Worm (Caenorhabditis elegans) whole organism, L3 larva: ENCODE results near the gene T22F3.11.

ENCODE experiments used
- ama-1 ChIP-seq: fragments of 150-350 bp; optimal IDR thresholded peaks from 2 replicates; lab custom pipeline; 2018
- elt-2 ChIP-seq: sonication (generic microtip); optimal IDR thresholded peaks from 2 replicates; lab custom pipeline; 2016; ENCODE audit warnings: missing genetic modification reagents, mild to moderate bottlenecking, missing genetic modification characterization, missing compliant biosample characterization
- mdl-1 ChIP-seq: fragments of 150-350 bp; optimal IDR thresholded peaks from 2 replicates; lab custom pipeline; 2014; ENCODE audit warnings: missing biosample characterization, missing genetic modification characterization
- nhr-76 ChIP-seq: fragments of 150-350 bp; sonication (generic microtip); optimal IDR thresholded peaks from 5 replicates; lab custom pipeline; 2014; ENCODE audit warnings: missing biosample characterization, missing genetic modification characterization
- ztf-11 ChIP-seq: fragments of 150-350 bp; optimal IDR thresholded peaks from 2 replicates; lab custom pipeline; 2014; ENCODE audit warnings: missing biosample characterization, missing genetic modification characterization

- no peak for TF ChIP-seq mdl-1 (tag; lab: Kevin White, UChicago)
- peak; percentile 96 for TF ChIP-seq elt-2 (tag; lab: Kevin White, UChicago)
- no peak for TF ChIP-seq nhr-76
- no peak for TF ChIP-seq ama-1 (lab: Kevin White, UChicago)
- no peak for TF ChIP-seq ztf-11 (tag; lab: Kevin White, UChicago)
These were observed 20.1 kb upstream of the T22F3.11 start for ce11 chrV:3634293-3635016.
